Worm (Caenorhabditis elegans): ENCODE results near the gene cutl-19.

ce11 chrIII:5215375-5215774 is 2.0 kb downstream of the cutl-19 start, which contains the start of gene ZC155.4:
- no peak for TF ChIP-seq him-1 (tag; optimal IDR thresholded peaks at IDR 0.05)
- TF ChIP-seq W03F9.2 (tag; optimal IDR thresholded peaks at IDR 0.05) = no peak
